Worm (Caenorhabditis elegans) whole organism, L2 larva: ENCODE data around the gene T18D3.5.

ENCODE experiments used
- C34F6.9 ChIP-seq: fragments of 150-350 bp; optimal IDR thresholded peaks from 2 replicates; lab custom pipeline; 2014; ENCODE audit warnings: missing biosample characterization, missing genetic modification characterization
- Y55F3AM.14 ChIP-seq: fragments of 200-800 bp; sonication (Bioruptor generic); optimal IDR thresholded peaks from 2 replicates; lab custom pipeline; 2018; ENCODE audit warnings: mild to moderate bottlenecking, missing genetic modification characterization, missing compliant biosample characterization
- alr-1 ChIP-seq: fragments of 150-350 bp; optimal IDR thresholded peaks from 2 replicates; lab custom pipeline; 2014; ENCODE audit warnings: missing biosample characterization, missing genetic modification characterization
- aly-2 ChIP-seq: fragments of 150-350 bp; optimal IDR thresholded peaks from 2 replicates; lab custom pipeline; 2014; ENCODE audit warnings: missing biosample characterization, missing genetic modification characterization
- ama-1 ChIP-seq: fragments of 150-350 bp; optimal IDR thresholded peaks from 2 replicates; lab custom pipeline; 2018; ENCODE audit warnings: inconsistent platforms
- blmp-1 ChIP-seq: sonication (generic microtip); optimal IDR thresholded peaks from 2 replicates; lab custom pipeline; 2017; ENCODE audit warnings: missing genetic modification characterization, mild to moderate bottlenecking, missing compliant biosample characterization, antibody characterized with exemption, moderate library complexity; ENCODE audit not compliant: insufficient read depth
- ceh-16 ChIP-seq: fragments of 150-350 bp; optimal IDR thresholded peaks from 2 replicates; lab custom pipeline; 2014; ENCODE audit warnings: missing biosample characterization, missing genetic modification characterization
- crh-2 ChIP-seq: sonication (generic microtip); optimal IDR thresholded peaks from 2 replicates; lab custom pipeline; 2017; ENCODE audit warnings: missing biosample characterization, missing genetic modification characterization
- egl-27 ChIP-seq: sonication (generic microtip); optimal IDR thresholded peaks from 3 replicates; lab custom pipeline; 2017; ENCODE audit warnings: missing biosample characterization, missing genetic modification reagents, missing genetic modification characterization
- elt-1 ChIP-seq: fragments of 150-350 bp; optimal IDR thresholded peaks from 2 replicates; lab custom pipeline; 2014; ENCODE audit warnings: missing biosample characterization, missing genetic modification characterization
- fos-1 ChIP-seq: fragments of 150-350 bp; optimal IDR thresholded peaks from 2 replicates; lab custom pipeline; 2014; ENCODE audit warnings: missing biosample characterization, missing genetic modification characterization
- lin-11 ChIP-seq: fragments of 150-350 bp; sonication (generic microtip); optimal IDR thresholded peaks from 2 replicates; lab custom pipeline; 2014; ENCODE audit warnings: missing biosample characterization, missing genetic modification characterization, inconsistent platforms, mixed read lengths
- lin-13 ChIP-seq: fragments of 150-350 bp; optimal IDR thresholded peaks from 2 replicates; lab custom pipeline; 2014; ENCODE audit warnings: missing biosample characterization, missing genetic modification reagents, missing genetic modification characterization
- lin-39 ChIP-seq: fragments of 150-350 bp; optimal IDR thresholded peaks from 2 replicates; lab custom pipeline; 2014; ENCODE audit warnings: missing biosample characterization, missing genetic modification reagents, missing genetic modification characterization
- mbf-1 ChIP-seq: sonication (generic microtip); optimal IDR thresholded peaks from 2 replicates; lab custom pipeline; 2017; ENCODE audit warnings: missing biosample characterization, missing genetic modification characterization
- mdl-1 ChIP-seq, 2 experiments: fragments of 150-350 bp in 1 of 2; sonication (generic microtip) in 1 of 2; optimal IDR thresholded peaks; 2 replicates each; lab custom pipeline; 2017; ENCODE audit warnings: missing biosample characterization in 2 of 2, missing genetic modification characterization in 2 of 2
- nhr-11 ChIP-seq: fragments of 150-350 bp; optimal IDR thresholded peaks from 2 replicates; lab custom pipeline; 2014; ENCODE audit warnings: missing biosample characterization, missing genetic modification characterization
- nhr-12 ChIP-seq: fragments of 150-350 bp; optimal IDR thresholded peaks from 2 replicates; lab custom pipeline; 2014; ENCODE audit warnings: missing biosample characterization, missing genetic modification characterization
- nhr-129 ChIP-seq: fragments of 150-350 bp; optimal IDR thresholded peaks from 2 replicates; lab custom pipeline; 2014; ENCODE audit warnings: missing biosample characterization, missing genetic modification characterization
- nhr-21 ChIP-seq: fragments of 150-350 bp; optimal IDR thresholded peaks from 2 replicates; lab custom pipeline; 2014; ENCODE audit warnings: missing biosample characterization, missing genetic modification characterization
- nhr-23 ChIP-seq: fragments of 150-350 bp; optimal IDR thresholded peaks from 2 replicates; lab custom pipeline; 2014; ENCODE audit warnings: missing biosample characterization, missing genetic modification reagents, missing genetic modification characterization
- nhr-25 ChIP-seq: fragments of 150-350 bp; sonication (generic microtip); optimal IDR thresholded peaks from 3 replicates; lab custom pipeline; 2014; ENCODE audit warnings: missing biosample characterization, missing genetic modification characterization
- nhr-77 ChIP-seq: fragments of 150-350 bp; optimal IDR thresholded peaks from 2 replicates; lab custom pipeline; 2014; ENCODE audit warnings: missing biosample characterization, missing genetic modification characterization
- peb-1 ChIP-seq: fragments of 150-350 bp; optimal IDR thresholded peaks from 2 replicates; lab custom pipeline; 2014; ENCODE audit warnings: missing biosample characterization, missing genetic modification characterization
- sem-4 ChIP-seq: fragments of 150-350 bp; optimal IDR thresholded peaks from 2 replicates; lab custom pipeline; 2014; ENCODE audit warnings: missing biosample characterization, missing genetic modification reagents, missing genetic modification characterization
- skn-1 ChIP-seq: sonication (generic microtip); optimal IDR thresholded peaks from 2 replicates; lab custom pipeline; 2017; ENCODE audit warnings: missing biosample characterization, missing genetic modification characterization
- sma-3 ChIP-seq: sonication (generic microtip); optimal IDR thresholded peaks from 2 replicates; lab custom pipeline; 2016; ENCODE audit warnings: missing genetic modification reagents, missing genetic modification characterization, missing compliant biosample characterization
- sma-9 ChIP-seq, 2 experiments: fragments of 150-350 bp in 1 of 2; sonication (generic microtip) in 1 of 2; optimal IDR thresholded peaks; 2 replicates each; lab custom pipeline; 2014 to 2016; ENCODE audit warnings: missing genetic modification characterization in 2 of 2, mild to moderate bottlenecking in 1 of 2, missing biosample characterization in 1 of 2, missing compliant biosample characterization in 1 of 2, missing genetic modification reagents in 1 of 2, moderate library complexity in 1 of 2
- snpc-4 ChIP-seq: fragments of 150-350 bp; optimal IDR thresholded peaks from 2 replicates; lab custom pipeline; 2014; ENCODE audit warnings: missing biosample characterization, missing genetic modification characterization
- unc-39 ChIP-seq: fragments of 150-350 bp; optimal IDR thresholded peaks from 2 replicates; lab custom pipeline; 2014; ENCODE audit warnings: missing biosample characterization, missing genetic modification characterization
- unc-55 ChIP-seq: fragments of 150-350 bp; sonication (generic microtip); optimal IDR thresholded peaks from 3 replicates; lab custom pipeline; 2014; ENCODE audit warnings: missing biosample characterization, missing genetic modification reagents, missing genetic modification characterization
- unc-62 ChIP-seq: fragments of 150-350 bp; optimal IDR thresholded peaks from 2 replicates; lab custom pipeline; 2014; ENCODE audit warnings: missing biosample characterization, missing genetic modification reagents, missing genetic modification characterization
- ztf-11 ChIP-seq: sonication (generic microtip); optimal IDR thresholded peaks from 2 replicates; lab custom pipeline; 2017; ENCODE audit warnings: missing biosample characterization, missing genetic modification characterization
- ztf-4 ChIP-seq: fragments of 150-350 bp; optimal IDR thresholded peaks from 2 replicates; lab custom pipeline; 2014; ENCODE audit warnings: missing biosample characterization, missing genetic modification characterization

The T18D3.5 gene

DNA sequence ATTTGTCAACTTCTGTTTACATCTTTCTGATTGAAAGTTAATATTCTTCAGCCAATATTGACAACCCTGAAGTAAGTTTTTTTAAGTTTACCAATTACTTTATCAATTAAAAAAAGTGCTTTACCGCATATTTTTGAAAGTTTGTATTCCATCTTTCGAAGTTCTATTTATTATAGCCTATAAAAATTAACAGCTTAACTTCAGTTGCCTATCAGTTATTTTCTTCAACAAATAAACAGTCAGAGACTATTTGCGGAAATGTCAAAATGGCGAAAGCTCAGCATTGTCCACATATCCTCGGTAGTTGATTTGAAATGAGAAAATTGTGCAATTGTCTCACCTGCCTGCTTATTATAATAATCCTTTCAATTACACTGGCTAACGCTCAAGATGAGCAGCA is at the start of gene T18D3.5:
TSS of gene T18D3.5 (plus strand) at position 301 of the 400 bp plus-strand sequence.
- TF ChIP-seq ztf-4 (no peak), nhr-21 (no peak), C34F6.9 (no peak), alr-1 (no peak), nhr-129 (tag; lab: Kevin White, UChicago) (no peak), nhr-25 (no peak), sma-9 (GFP tag; optimal IDR thresholded peaks at IDR 0.05; lab: Kevin White, UChicago) (no peak), sma-9 (tag; optimal IDR thresholded peaks at IDR 0.05; lab: Kevin White, UChicago) (no peak), unc-39 (tag; lab: Kevin White, UChicago) (no peak), nhr-77 (tag; lab: Kevin White, UChicago) (no peak), snpc-4 (no peak), unc-62 (no peak), Y55F3AM.14 (GFP tag; lab: Kevin White, UChicago) (no peak), blmp-1 (tag; lab: Kevin White, UChicago) (no peak), aly-2 (tag; lab: Kevin White, UChicago) (no peak), ztf-11 (tag; lab: Kevin White, UChicago) (no peak), peb-1 (tag; lab: Kevin White, UChicago) (no peak), nhr-11 (no peak), lin-11 (tag; lab: Kevin White, UChicago) (no peak), crh-2 (tag; lab: Kevin White, UChicago) (no peak), ama-1 (lab: Kevin White, UChicago) (no peak)

DNA sequence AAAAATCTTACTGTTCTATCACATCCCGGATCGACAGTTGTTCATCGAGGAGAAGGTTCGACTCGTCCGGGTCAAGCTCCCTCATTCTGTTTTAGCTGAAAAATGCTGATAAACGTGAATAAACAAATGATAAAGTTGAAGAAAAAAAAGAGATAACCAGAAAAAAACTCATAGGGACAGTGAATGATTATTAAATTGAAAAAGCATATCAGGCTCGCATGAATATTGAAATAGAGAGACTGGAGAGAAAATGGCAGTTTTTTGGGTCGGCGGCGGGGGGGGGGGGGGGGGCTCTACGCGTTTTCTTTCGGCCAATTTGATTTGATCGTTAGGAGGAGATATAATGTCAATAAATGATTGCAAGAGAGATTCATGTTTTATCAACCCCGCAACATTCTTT is 49.7 kb upstream of the T18D3.5 start, which contains the start of gene lin-2:
TSS of gene lin-2 (minus strand) at position 101 of the 400 bp plus-strand sequence.
- TF ChIP-seq elt-1 (tag; lab: Kevin White, UChicago) (no peak), nhr-21 (no peak), ceh-16 (no peak), ztf-11 (tag; lab: Kevin White, UChicago) (no peak), ztf-4 (no peak), nhr-11 (no peak), nhr-23 (no peak)

DNA sequence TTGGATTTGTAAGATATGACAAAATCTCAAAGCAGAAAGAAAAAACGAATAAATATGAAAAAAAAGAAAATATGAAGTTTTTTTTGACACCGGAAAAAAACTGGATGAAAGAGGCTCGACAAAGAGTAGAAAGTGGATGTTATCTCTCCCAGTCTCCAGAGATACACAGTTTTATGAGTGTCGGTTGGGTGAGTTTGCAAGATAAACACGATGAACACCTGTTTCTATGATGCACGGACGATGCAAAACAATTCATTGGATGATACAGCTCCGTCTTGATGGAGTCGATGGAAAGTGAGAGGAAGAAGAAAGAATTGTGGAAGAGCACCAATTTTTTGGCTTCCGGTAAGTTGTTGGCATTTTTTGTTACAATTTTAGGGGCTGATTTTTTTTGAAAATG is 47.8 kb upstream of the T18D3.5 start:
- TF ChIP-seq lin-39 (tag; lab: Kevin White, UChicago) (no peak), unc-55 (no peak), nhr-12 (tag; lab: Kevin White, UChicago) (no peak)

DNA sequence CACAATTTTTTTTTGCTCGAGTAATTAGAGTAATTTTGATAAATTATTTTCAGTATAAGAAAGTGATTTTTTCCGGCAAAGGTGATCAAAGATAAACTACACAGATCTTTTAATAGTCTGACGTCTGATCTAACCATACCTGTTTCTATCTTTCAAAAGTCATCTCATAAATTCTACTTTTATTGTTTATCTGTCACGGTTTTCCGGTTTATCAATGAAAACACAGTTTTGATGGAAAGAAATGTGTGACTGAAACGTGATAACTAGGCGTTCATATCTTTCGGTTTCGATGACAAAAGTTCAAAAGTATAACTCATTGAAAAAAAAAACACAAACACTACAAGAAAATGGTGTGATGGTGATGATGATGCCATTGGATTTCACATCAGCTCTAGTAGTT is 41.0 kb upstream of the T18D3.5 start:
- TF ChIP-seq egl-27 (tag; lab: Kevin White, UChicago), result no peak
- TF ChIP-seq nhr-25, result peak; percentile 65
- no peak for TF ChIP-seq mbf-1
- peak; percentile 64 for TF ChIP-seq nhr-21
- no peak for TF ChIP-seq fos-1 (tag; lab: Kevin White, UChicago)
- no peak for TF ChIP-seq mdl-1 (tag; optimal IDR thresholded peaks at IDR 0.05; lab: Kevin White, UChicago)
- peak; percentile 71 for TF ChIP-seq sma-9 (GFP tag; optimal IDR thresholded peaks at IDR 0.05; lab: Kevin White, UChicago)
- TF ChIP-seq sma-9 (tag; optimal IDR thresholded peaks at IDR 0.05; lab: Kevin White, UChicago), result no peak
- peak; percentile 16 for TF ChIP-seq crh-2 (tag; lab: Kevin White, UChicago)
- TF ChIP-seq lin-13 (GFP tag; lab: Kevin White, UChicago), result no peak
- TF ChIP-seq nhr-12 (tag; lab: Kevin White, UChicago), result no peak
- peak; percentile 26 for TF ChIP-seq sma-3 (GFP tag; lab: Kevin White, UChicago)

DNA sequence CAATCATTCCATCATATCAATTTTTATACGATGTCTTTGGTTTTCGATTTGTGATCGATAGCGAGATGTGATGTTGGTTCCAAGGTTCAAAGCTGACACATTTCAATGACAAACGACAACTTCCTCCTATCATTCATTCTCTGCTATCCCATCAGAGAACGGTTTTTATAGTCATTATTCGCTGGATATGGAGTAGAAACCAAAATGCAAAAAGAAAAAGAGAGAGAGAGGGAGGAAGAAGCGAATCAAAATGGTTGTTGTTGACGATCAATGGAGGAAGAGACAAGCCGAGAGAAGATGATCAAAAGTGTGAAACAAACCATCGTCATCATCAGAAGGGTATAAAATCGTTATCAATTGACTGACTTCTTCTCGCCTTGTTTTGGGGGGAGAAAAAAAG is 38.2 kb upstream of the T18D3.5 start, which contains the start of gene T24D3.2:
TSS of gene T24D3.2 (plus strand) at position 304 of the 400 bp plus-strand sequence.
- TF ChIP-seq nhr-25 (peak; percentile 74), unc-62 (no peak), mdl-1 (tag; optimal IDR thresholded peaks at IDR 0.05; lab: Kevin White, UChicago) (peak in 1 of 2 experiments; percentile 24), nhr-12 (tag; lab: Kevin White, UChicago) (no peak), peb-1 (tag; lab: Kevin White, UChicago) (no peak), sem-4 (tag; lab: Kevin White, UChicago) (no peak), fos-1 (tag; lab: Kevin White, UChicago) (peak; percentile 13), skn-1 (tag; lab: Kevin White, UChicago) (no peak), unc-55 (no peak), blmp-1 (tag; lab: Kevin White, UChicago) (peak; percentile 14), sma-3 (GFP tag; lab: Kevin White, UChicago) (peak; percentile 88), nhr-21 (peak; percentile 91), crh-2 (tag; lab: Kevin White, UChicago) (peak; percentile 19), egl-27 (tag; lab: Kevin White, UChicago) (peak; percentile 63), sma-9 (GFP tag; optimal IDR thresholded peaks at IDR 0.05; lab: Kevin White, UChicago) (peak; percentile 87), sma-9 (tag; optimal IDR thresholded peaks at IDR 0.05; lab: Kevin White, UChicago) (no peak)
